Worm (Caenorhabditis elegans) whole organism, L4/young adult: ENCODE measurements around the gene Y54G2A.76.
"Not testable (repeated sequence)": the region's sequence is repeated elsewhere in the genome, so short reads cannot be mapped to it uniquely, and the experiment has no call there.

Experiments used
- W03F9.2 ChIP-seq: fragments of 150-350 bp; optimal IDR thresholded peaks from 2 replicates; lab custom pipeline; 2014; ENCODE audit warnings: missing biosample characterization, missing genetic modification characterization
- dao-5 ChIP-seq: sonication (generic microtip); optimal IDR thresholded peaks from 2 replicates; lab custom pipeline; 2016; ENCODE audit warnings: missing genotype, missing genetic modification characterization, moderate library complexity, missing compliant biosample characterization
- him-1 ChIP-seq: sonication (generic microtip); optimal IDR thresholded peaks from 2 replicates; lab custom pipeline; 2016; ENCODE audit warnings: missing genotype, missing genetic modification reagents, missing genetic modification characterization, missing compliant biosample characterization

ce11 chrIV:2801558-2801957 is 7.7 kb upstream of the Y54G2A.76 start, which contains the start of gene Y54G2A.44:
- TF ChIP-seq W03F9.2; him-1 (tag; lab: Kevin White, UChicago); dao-5 (tag; lab: Kevin White, UChicago): not testable (repeated sequence)
